Worm (Caenorhabditis elegans) whole organism, L4/young adult: ENCODE data around the gene F45G2.8.

Experiments used
- W03F9.2 ChIP-seq: fragments of 150-350 bp; optimal IDR thresholded peaks from 2 replicates; lab custom pipeline; 2014; ENCODE audit warnings: missing biosample characterization, missing genetic modification characterization
- dao-5 ChIP-seq: sonication (generic microtip); optimal IDR thresholded peaks from 2 replicates; lab custom pipeline; 2016; ENCODE audit warnings: missing genotype, missing genetic modification characterization, moderate library complexity, missing compliant biosample characterization
- him-1 ChIP-seq: sonication (generic microtip); optimal IDR thresholded peaks from 2 replicates; lab custom pipeline; 2016; ENCODE audit warnings: missing genotype, missing genetic modification reagents, missing genetic modification characterization, missing compliant biosample characterization

ce11 chrIII:13402934-13403333 is 32.5 kb downstream of the F45G2.8 start, which contains the start of gene mig-18:
- no peak for TF ChIP-seq him-1 (tag; lab: Kevin White, UChicago)
- no peak for TF ChIP-seq W03F9.2
- TF ChIP-seq dao-5 (tag; lab: Kevin White, UChicago) = no peak
